Fruit fly (Drosophila melanogaster) whole organism, embryonic: ENCODE measurements around the gene CG12057.

ENCODE experiments used
- Adf1 ChIP-seq: fragments of 200-800 bp; sonication (Bioruptor generic); IDR thresholded peaks from 2 replicates; pipeline ENCODE4 v1.3.6; 2022; ENCODE audit warnings: missing biosample characterization, missing genetic modification characterization
- Atf3 ChIP-seq: fragments of 200-800 bp; sonication (Bioruptor generic); optimal IDR thresholded peaks from 3 replicates; lab custom pipeline; 2016; ENCODE audit warnings: missing biosample characterization, missing genetic modification characterization
- Awh ChIP-seq: fragments of 200-800 bp; sonication (Bioruptor generic); IDR thresholded peaks from 2 replicates; pipeline ENCODE4, ENCODE4 v1.3.6; 2022; ENCODE audit warnings: missing biosample characterization, missing genetic modification characterization
- CG11085 ChIP-seq: fragments of 200-800 bp; sonication (Bioruptor generic); IDR thresholded peaks from 2 replicates; pipeline ENCODE4 v1.3.6; 2022; ENCODE audit warnings: missing biosample characterization, missing genetic modification characterization
- CG11247 ChIP-seq: fragments of 200-800 bp; sonication (Bioruptor generic); IDR thresholded peaks from 2 replicates; pipeline ENCODE4 v1.3.6; 2022; ENCODE audit warnings: missing biosample characterization, missing genetic modification characterization
- CG1233 ChIP-seq: fragments of 200-800 bp; sonication (Bioruptor generic); optimal IDR thresholded peaks from 4 replicates; lab custom pipeline; 2018; ENCODE audit warnings: missing biosample characterization, mild to moderate bottlenecking, missing genetic modification characterization
- CG12659 ChIP-seq: fragments of 200-800 bp; sonication (Bioruptor generic); optimal IDR thresholded peaks from 3 replicates; lab custom pipeline; 2017; ENCODE audit warnings: mild to moderate bottlenecking, missing biosample characterization, missing genetic modification reagents, missing genetic modification characterization
- CG14860 ChIP-seq: fragments of 200-800 bp; sonication (Bioruptor generic); IDR thresholded peaks from 3 replicates; pipeline ENCODE4 v1.3.6; 2022; ENCODE audit warnings: missing biosample characterization, missing genetic modification characterization; ENCODE audit not compliant: partially characterized antibody
- CG18619 ChIP-seq: fragments of 200-800 bp; sonication (Bioruptor generic); optimal IDR thresholded peaks from 3 replicates; lab custom pipeline; 2017; ENCODE audit warnings: missing biosample characterization, mild to moderate bottlenecking, missing genetic modification characterization
- CG2120 ChIP-seq: fragments of 200-800 bp; sonication (Bioruptor generic); optimal IDR thresholded peaks from 3 replicates; lab custom pipeline; 2016; ENCODE audit warnings: missing biosample characterization, missing genetic modification characterization
- CG34376 ChIP-seq: fragments of 200-800 bp; sonication (Bioruptor generic); optimal IDR thresholded peaks from 2 replicates; lab custom pipeline; 2018; ENCODE audit warnings: missing biosample characterization, mild to moderate bottlenecking, missing genetic modification characterization
- CG4360 ChIP-seq: fragments of 200-800 bp; sonication (Bioruptor generic); IDR thresholded peaks from 2 replicates; pipeline ENCODE4 v1.3.6; 2022; ENCODE audit warnings: missing biosample characterization, missing genetic modification characterization
- CG4404 ChIP-seq: fragments of 200-800 bp; sonication (Bioruptor generic); IDR thresholded peaks from 2 replicates; pipeline ENCODE4 v1.3.6; 2022; ENCODE audit warnings: missing biosample characterization, missing genetic modification characterization
- CG4424 ChIP-seq: fragments of 200-800 bp; sonication (Bioruptor generic); optimal IDR thresholded peaks from 3 replicates; lab custom pipeline; 2016; ENCODE audit warnings: missing biosample characterization, missing genetic modification characterization
- CG5180 ChIP-seq: fragments of 200-800 bp; sonication (Bioruptor generic); optimal IDR thresholded peaks from 3 replicates; lab custom pipeline; 2017; ENCODE audit warnings: missing biosample characterization, missing genetic modification characterization, mild to moderate bottlenecking, moderate library complexity, missing genetic modification reagents
- CG7271 ChIP-seq: fragments of 200-800 bp; sonication (Bioruptor generic); optimal IDR thresholded peaks from 2 replicates; lab custom pipeline; 2018; ENCODE audit warnings: missing biosample characterization, mild to moderate bottlenecking, missing genetic modification characterization, moderate library complexity
- CG7556 ChIP-seq: fragments of 200-800 bp; sonication (Bioruptor generic); optimal IDR thresholded peaks from 2 replicates; lab custom pipeline; 2017; ENCODE audit warnings: missing biosample characterization, mild to moderate bottlenecking, missing genetic modification characterization
- CG8089 ChIP-seq: fragments of 200-800 bp; sonication (Bioruptor generic); optimal IDR thresholded peaks from 3 replicates; lab custom pipeline; 2016; ENCODE audit warnings: missing biosample characterization, missing genetic modification characterization
- CG8281 ChIP-seq: fragments of 200-800 bp; sonication (Bioruptor generic); optimal IDR thresholded peaks from 2 replicates; lab custom pipeline; 2018; ENCODE audit warnings: missing biosample characterization, mild to moderate bottlenecking, missing genetic modification characterization, moderate library complexity
- CG9932 ChIP-seq: fragments of 200-800 bp; sonication (Bioruptor generic); IDR thresholded peaks from 2 replicates; pipeline ENCODE4 v1.3.6; 2022; ENCODE audit warnings: missing biosample characterization, missing genetic modification characterization
- CrebB ChIP-seq: fragments of 200-800 bp; sonication (Bioruptor generic); optimal IDR thresholded peaks from 3 replicates; lab custom pipeline; 2018; ENCODE audit warnings: missing biosample characterization, mild to moderate bottlenecking, missing genetic modification characterization
- D19B ChIP-seq: fragments of 200-800 bp; sonication (Bioruptor generic); optimal IDR thresholded peaks from 2 replicates; lab custom pipeline; 2017; ENCODE audit warnings: missing biosample characterization, mild to moderate bottlenecking, missing genetic modification characterization
- Dref ChIP-seq: fragments of 200-800 bp; sonication (Bioruptor generic); IDR thresholded peaks from 2 replicates; pipeline ENCODE4 v1.3.6; 2022; ENCODE audit warnings: missing biosample characterization, missing genetic modification characterization
- E2f2 ChIP-seq: fragments of 200-800 bp; sonication (Bioruptor generic); IDR thresholded peaks from 2 replicates; pipeline ENCODE4 v1.3.6; 2022; ENCODE audit warnings: missing biosample characterization, missing genetic modification characterization
- HmgZ ChIP-seq: fragments of 200-800 bp; sonication (Bioruptor generic); optimal IDR thresholded peaks from 2 replicates; lab custom pipeline; 2018; ENCODE audit warnings: missing biosample characterization, mild to moderate bottlenecking, missing genetic modification characterization
- Mrtf ChIP-seq: fragments of 200-800 bp; sonication (Bioruptor generic); IDR thresholded peaks from 3 replicates; pipeline ENCODE4 v1.3.6; 2022; ENCODE audit warnings: missing biosample characterization, missing genetic modification characterization
- Nf-YB ChIP-seq: fragments of 200-800 bp; sonication (Bioruptor generic); optimal IDR thresholded peaks from 3 replicates; lab custom pipeline; 2019; ENCODE audit warnings: missing biosample characterization, mild to moderate bottlenecking, missing genetic modification characterization, moderate library complexity
- Optix ChIP-seq: fragments of 200-800 bp; sonication (Bioruptor generic); IDR thresholded peaks from 3 replicates; pipeline ENCODE4 v1.3.6; 2022; ENCODE audit warnings: missing biosample characterization, missing genetic modification characterization
- PHDP ChIP-seq: fragments of 200-800 bp; sonication (Bioruptor generic); optimal IDR thresholded peaks from 3 replicates; lab custom pipeline; 2018; ENCODE audit warnings: missing biosample characterization, mild to moderate bottlenecking, missing genetic modification characterization, moderate library complexity
- Scr ChIP-seq: fragments of 200-800 bp; sonication (Bioruptor generic); IDR thresholded peaks from 2 replicates; pipeline ENCODE4 v1.3.6; 2022; ENCODE audit warnings: missing biosample characterization, missing genetic modification characterization; ENCODE audit not compliant: partially characterized antibody
- bbx ChIP-seq: fragments of 200-800 bp; sonication (Bioruptor generic); IDR thresholded peaks from 2 replicates; pipeline ENCODE4 v1.3.6; 2022; ENCODE audit warnings: missing biosample characterization, missing genetic modification characterization; ENCODE audit not compliant: partially characterized antibody
- bigmax ChIP-seq: fragments of 200-800 bp; sonication (Bioruptor generic); optimal IDR thresholded peaks from 2 replicates; lab custom pipeline; 2018; ENCODE audit warnings: missing biosample characterization, mild to moderate bottlenecking, missing genetic modification characterization
- eyg ChIP-seq: fragments of 200-800 bp; sonication (Bioruptor generic); optimal IDR thresholded peaks from 3 replicates; lab custom pipeline; 2016; ENCODE audit warnings: missing biosample characterization, missing genetic modification characterization
- gsb ChIP-seq: fragments of 200-800 bp; sonication (Bioruptor generic); IDR thresholded peaks from 2 replicates; pipeline ENCODE4 v1.3.6; 2022; ENCODE audit warnings: missing biosample characterization, missing genetic modification characterization
- h ChIP-seq: fragments of >200 bp; optimal IDR thresholded peaks from 2 replicates; lab custom pipeline; 2017
- insv ChIP-seq, 2 experiments: fragments of 200-800 bp; sonication (Bioruptor generic); optimal IDR thresholded peaks; 3 replicates each; lab custom pipeline; 2016 to 2018; ENCODE audit warnings: missing biosample characterization in 2 of 2, missing genetic modification characterization in 2 of 2
- klu ChIP-seq: fragments of 200-800 bp; sonication (Bioruptor generic); IDR thresholded peaks from 2 replicates; pipeline ENCODE4 v1.3.6; 2022; ENCODE audit warnings: missing biosample characterization, missing genetic modification characterization
- lilli ChIP-seq: fragments of 200-800 bp; sonication (Bioruptor generic); optimal IDR thresholded peaks from 3 replicates; lab custom pipeline; 2016; ENCODE audit warnings: missing biosample characterization, missing genetic modification characterization
- onecut ChIP-seq: fragments of 200-800 bp; sonication (Bioruptor generic); IDR thresholded peaks from 2 replicates; pipeline ENCODE4 v1.3.6; 2022; ENCODE audit warnings: missing biosample characterization, missing genetic modification characterization
- prd ChIP-seq, 3 experiments: fragments of >200 bp in 2 of 3; fragments of 200-800 bp in 1 of 3; sonication (Bioruptor generic) in 1 of 3; optimal IDR thresholded peaks in 2 of 3; IDR thresholded peaks in 1 of 3; 2 replicates in 2 of 3; 3 replicates in 1 of 3; pipeline versions ENCODE4 v1.3.6 to Lab custom; 2017 to 2022; ENCODE audit warnings: missing biosample characterization in 1 of 3, missing genetic modification characterization in 1 of 3
- pum ChIP-seq: fragments of 200-800 bp; sonication (Bioruptor generic); optimal IDR thresholded peaks from 2 replicates; lab custom pipeline; 2016; ENCODE audit warnings: missing biosample characterization, missing genetic modification characterization
- rib ChIP-seq: fragments of 200-800 bp; sonication (Bioruptor generic); IDR thresholded peaks from 2 replicates; pipeline ENCODE4 v1.3.6; 2022; ENCODE audit warnings: missing biosample characterization, missing genetic modification characterization
- row ChIP-seq: fragments of 200-800 bp; sonication (Bioruptor generic); IDR thresholded peaks from 3 replicates; pipeline ENCODE4 v1.3.6; 2022; ENCODE audit warnings: missing biosample characterization, missing genetic modification characterization
- sim ChIP-seq: fragments of 200-800 bp; sonication (Bioruptor generic); IDR thresholded peaks from 2 replicates; pipeline ENCODE4 v1.3.6; 2022; ENCODE audit warnings: missing biosample characterization, missing genetic modification characterization
- so ChIP-seq: fragments of 200-800 bp; sonication (Bioruptor generic); IDR thresholded peaks from 3 replicates; pipeline ENCODE4 v1.3.6; 2022; ENCODE audit warnings: missing biosample characterization, missing genetic modification characterization
- sob ChIP-seq: fragments of 200-800 bp; sonication (Bioruptor generic); IDR thresholded peaks from 2 replicates; pipeline ENCODE4 v1.3.6; 2022; ENCODE audit warnings: missing biosample characterization, missing genetic modification characterization
- unpg ChIP-seq: fragments of 200-800 bp; sonication (Bioruptor generic); optimal IDR thresholded peaks from 3 replicates; lab custom pipeline; 2018; ENCODE audit warnings: missing biosample characterization, mild to moderate bottlenecking, missing genetic modification characterization, moderate library complexity
- wdn ChIP-seq: fragments of 200-800 bp; sonication (Bioruptor generic); IDR thresholded peaks from 2 replicates; pipeline ENCODE4 v1.3.6; 2022; ENCODE audit warnings: missing biosample characterization, missing genetic modification characterization

CG12057 gene

DNA sequence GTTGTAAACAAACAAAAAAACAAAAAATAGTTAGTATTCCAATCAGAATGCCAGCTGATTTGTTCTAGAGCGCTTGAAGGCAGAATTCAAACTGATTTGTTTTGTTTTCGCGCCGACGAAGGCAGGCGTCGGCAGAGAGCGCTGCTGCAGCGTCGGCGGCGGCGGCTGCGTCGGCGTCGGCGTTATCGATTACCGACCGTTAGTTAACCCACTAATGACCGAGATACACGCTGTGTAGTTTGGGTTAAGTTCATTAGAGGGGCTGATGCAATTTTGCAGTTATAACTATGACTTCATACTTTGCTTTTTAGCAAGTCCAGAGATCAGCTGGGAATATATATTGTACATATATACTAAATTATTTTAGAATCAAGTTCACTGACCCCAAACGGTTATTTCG lies 31.7 kb downstream of the CG12057 start, which contains the start of gene t (continued):
- TF ChIP-seq klu (GFP tag; lab: Robert Waterston, UW) (no peak), Nf-YB (GFP tag; lab: Kevin White, UChicago) (no peak), rib (no peak), HmgZ (tag; lab: Kevin White, UChicago) (no peak), Optix (GFP tag; lab: Robert Waterston, UW) (no peak), CG18619 (GFP tag; lab: Kevin White, UChicago) (peak; percentile 0), insv (GFP tag; optimal IDR thresholded peaks at IDR 0.05; lab: Kevin White, UChicago) (peak in 1 of 2 experiments; percentile 28), CG34376 (GFP tag; lab: Kevin White, UChicago) (no peak), sob (GFP tag; lab: Robert Waterston, UW) (no peak), D19B (GFP tag; lab: Kevin White, UChicago) (no peak), CrebB (tag; lab: Kevin White, UChicago) (no peak), CG11247 (GFP tag; lab: Robert Waterston, UW) (no peak), CG4360 (GFP tag; lab: Robert Waterston, UW) (no peak), CG11085 (no peak), Awh (no peak), CG14860 (GFP tag; lab: Robert Waterston, UW) (no peak), onecut (GFP tag; lab: Robert Waterston, UW) (peak; percentile 58), Dref (GFP tag; lab: Robert Waterston, UW) (peak; percentile 33; the same call in 1 of the 2 replicates), CG8281 (no peak), Scr (peak; percentile 22; the same call in 1 of the 2 replicates), CG4404 (no peak), pum (GFP tag; lab: Kevin White, UChicago) (no peak), gsb (GFP tag; lab: Robert Waterston, UW) (no peak), unpg (peak; percentile 18), CG12659 (peak; percentile 21), eyg (no peak), CG7556 (GFP tag; lab: Kevin White, UChicago) (peak; percentile 11), CG1233 (GFP tag; lab: Kevin White, UChicago) (no peak), sim (GFP tag; lab: Robert Waterston, UW) (no peak), so (GFP tag; lab: Robert Waterston, UW) (no peak), CG8089 (GFP tag; lab: Kevin White, UChicago) (no peak), CG7271 (no peak), wdn (0 out of 2 replicates have a peak, but pooled peaks have one; percentile 13), bbx (GFP tag; lab: Robert Waterston, UW) (no peak), CG5180 (GFP tag; lab: Kevin White, UChicago) (no peak), h (lab: Kevin White, UChicago) (no peak), E2f2 (GFP tag; lab: Robert Waterston, UW) (peak; percentile 20; the same call in 1 of the 2 replicates), Mrtf (GFP tag; lab: Robert Waterston, UW) (no peak), Adf1 (peak; percentile 95), PHDP (tag; lab: Kevin White, UChicago) (peak; percentile 5), row (GFP tag; lab: Robert Waterston, UW) (peak; percentile 28; the same call in 1 of the 3 replicates), lilli (GFP tag; lab: Kevin White, UChicago) (no peak), bigmax (GFP tag; lab: Kevin White, UChicago) (no peak), CG9932 (GFP tag; lab: Robert Waterston, UW) (0 out of 2 replicates have a peak, but pooled peaks have one; percentile 21), prd (optimal IDR thresholded peaks at IDR 0.05; lab: Kevin White, UChicago) (no peak), prd (GFP tag; IDR thresholded peaks at IDR 0.05; lab: Robert Waterston, UW) (no peak), Atf3 (GFP tag; lab: Kevin White, UChicago) (no peak), CG2120 (GFP tag; lab: Kevin White, UChicago) (peak; percentile 19), CG4424 (GFP tag; lab: Kevin White, UChicago) (no peak)
